Fruit fly (Drosophila melanogaster) whole organism, embryonic: Measurements from ENCODE around the gene Xe7.

ENCODE experiments used
- Bgb ChIP-seq: fragments of 200-800 bp; sonication (Bioruptor generic); IDR thresholded peaks from 2 replicates; pipeline ENCODE4 v1.3.6; 2022; ENCODE audit warnings: missing biosample characterization, missing genetic modification characterization; ENCODE audit not compliant: partially characterized antibody
- Blimp-1 ChIP-seq: fragments of 200-800 bp; sonication (Bioruptor generic); optimal IDR thresholded peaks from 3 replicates; lab custom pipeline; 2018; ENCODE audit warnings: missing biosample characterization, missing genetic modification characterization, mild to moderate bottlenecking, moderate library complexity, missing genetic modification reagents
- CG10321 ChIP-seq: fragments of 200-800 bp; sonication (Bioruptor generic); IDR thresholded peaks from 2 replicates; pipeline ENCODE4 v1.3.6; 2022; ENCODE audit warnings: missing biosample characterization, missing genetic modification characterization
- CG10543 ChIP-seq: fragments of 200-800 bp; sonication (Bioruptor generic); optimal IDR thresholded peaks from 3 replicates; lab custom pipeline; 2017; ENCODE audit warnings: missing biosample characterization, mild to moderate bottlenecking, missing genetic modification characterization, moderate library complexity
- CG11247 ChIP-seq: fragments of 200-800 bp; sonication (Bioruptor generic); IDR thresholded peaks from 2 replicates; pipeline ENCODE4 v1.3.6; 2022; ENCODE audit warnings: missing biosample characterization, missing genetic modification characterization
- CG11398 ChIP-seq: fragments of 200-800 bp; sonication (Bioruptor generic); optimal IDR thresholded peaks from 2 replicates; lab custom pipeline; 2016; ENCODE audit warnings: missing biosample characterization, missing genetic modification characterization
- CG11695 ChIP-seq: fragments of 200-800 bp; sonication (Bioruptor generic); IDR thresholded peaks from 3 replicates; pipeline ENCODE4 v1.3.6; 2022; ENCODE audit warnings: missing biosample characterization, missing genetic modification characterization
- CG12659 ChIP-seq: fragments of 200-800 bp; sonication (Bioruptor generic); optimal IDR thresholded peaks from 3 replicates; lab custom pipeline; 2017; ENCODE audit warnings: mild to moderate bottlenecking, missing biosample characterization, missing genetic modification reagents, missing genetic modification characterization
- CG15011 ChIP-seq: fragments of 200-800 bp; sonication (Bioruptor generic); optimal IDR thresholded peaks from 3 replicates; lab custom pipeline; 2018; ENCODE audit warnings: missing biosample characterization, mild to moderate bottlenecking, missing genetic modification characterization
- CG15073 ChIP-seq: fragments of 200-800 bp; sonication (Bioruptor generic); optimal IDR thresholded peaks from 2 replicates; lab custom pipeline; 2016; ENCODE audit warnings: missing biosample characterization, missing genetic modification characterization
- CG15696 ChIP-seq: fragments of 200-800 bp; sonication (Bioruptor generic); optimal IDR thresholded peaks from 2 replicates; lab custom pipeline; 2019; ENCODE audit warnings: missing biosample characterization, mild to moderate bottlenecking, missing genetic modification characterization, moderate library complexity
- CG1603 ChIP-seq: fragments of 200-800 bp; sonication (Bioruptor generic); optimal IDR thresholded peaks from 2 replicates; lab custom pipeline; 2019; ENCODE audit warnings: missing biosample characterization, mild to moderate bottlenecking, missing genetic modification characterization, moderate library complexity
- CG17186 ChIP-seq: fragments of 200-800 bp; sonication (Bioruptor generic); optimal IDR thresholded peaks from 3 replicates; lab custom pipeline; 2017; ENCODE audit warnings: missing biosample characterization, missing genetic modification reagents, missing genetic modification characterization
- CG31365 ChIP-seq: fragments of 200-800 bp; sonication (Bioruptor generic); optimal IDR thresholded peaks from 2 replicates; lab custom pipeline; 2018; ENCODE audit warnings: missing biosample characterization, mild to moderate bottlenecking, missing genetic modification characterization
- CG32532 ChIP-seq: fragments of 200-800 bp; sonication (Bioruptor generic); IDR thresholded peaks from 2 replicates; pipeline ENCODE4 v1.3.6; 2022; ENCODE audit warnings: missing biosample characterization, missing genetic modification characterization
- CG3995 ChIP-seq: fragments of 200-800 bp; sonication (Bioruptor generic); optimal IDR thresholded peaks from 3 replicates; lab custom pipeline; 2016; ENCODE audit warnings: missing biosample characterization, missing genetic modification characterization
- CG6654 ChIP-seq: fragments of 200-800 bp; sonication (Bioruptor generic); optimal IDR thresholded peaks from 2 replicates; lab custom pipeline; 2017; ENCODE audit warnings: missing biosample characterization, mild to moderate bottlenecking, missing genetic modification characterization
- CG7839 ChIP-seq: fragments of 200-800 bp; sonication (Bioruptor generic); optimal IDR thresholded peaks from 3 replicates; lab custom pipeline; 2018; ENCODE audit warnings: missing biosample characterization, mild to moderate bottlenecking, missing genetic modification characterization, moderate library complexity
- CG7963 ChIP-seq: fragments of 200-800 bp; sonication (Bioruptor generic); IDR thresholded peaks from 3 replicates; pipeline ENCODE4 v1.3.6; 2022; ENCODE audit warnings: missing biosample characterization, missing genetic modification characterization; ENCODE audit not compliant: partially characterized antibody
- CG9932 ChIP-seq: fragments of 200-800 bp; sonication (Bioruptor generic); IDR thresholded peaks from 2 replicates; pipeline ENCODE4 v1.3.6; 2022; ENCODE audit warnings: missing biosample characterization, missing genetic modification characterization
- Deaf1 ChIP-seq: fragments of 200-800 bp; optimal IDR thresholded peaks from 3 replicates; lab custom pipeline; 2019; ENCODE audit warnings: missing biosample characterization, mild to moderate bottlenecking, missing genetic modification characterization, moderate library complexity
- E2f1 ChIP-seq: fragments of 200-800 bp; sonication (Bioruptor generic); IDR thresholded peaks from 2 replicates; pipeline ENCODE4 v1.3.6; 2022; ENCODE audit warnings: missing biosample characterization, missing genetic modification characterization
- Ets65A ChIP-seq: fragments of 200-800 bp; sonication (Bioruptor generic); peaks from one replicate; lab custom pipeline; 2016; ENCODE audit warnings: missing biosample characterization, missing genetic modification characterization
- Fer1 ChIP-seq: fragments of 200-800 bp; sonication (Bioruptor generic); optimal IDR thresholded peaks from 2 replicates; lab custom pipeline; 2017; ENCODE audit warnings: missing biosample characterization, mild to moderate bottlenecking, missing genetic modification characterization
- Lim3 ChIP-seq: fragments of 200-800 bp; sonication (Bioruptor generic); IDR thresholded peaks from 2 replicates; pipeline ENCODE4 v1.3.6; 2022; ENCODE audit warnings: missing biosample characterization, missing genetic modification characterization
- Optix ChIP-seq: fragments of 200-800 bp; sonication (Bioruptor generic); IDR thresholded peaks from 3 replicates; pipeline ENCODE4 v1.3.6; 2022; ENCODE audit warnings: missing biosample characterization, missing genetic modification characterization
- PHDP ChIP-seq: fragments of 200-800 bp; sonication (Bioruptor generic); optimal IDR thresholded peaks from 3 replicates; lab custom pipeline; 2018; ENCODE audit warnings: missing biosample characterization, mild to moderate bottlenecking, missing genetic modification characterization, moderate library complexity
- Sin3A ChIP-seq: fragments of >200 bp; optimal IDR thresholded peaks from 2 replicates; lab custom pipeline; 2018
- bigmax ChIP-seq: fragments of 200-800 bp; sonication (Bioruptor generic); optimal IDR thresholded peaks from 2 replicates; lab custom pipeline; 2018; ENCODE audit warnings: missing biosample characterization, mild to moderate bottlenecking, missing genetic modification characterization
- br ChIP-seq: fragments of >200 bp; optimal IDR thresholded peaks from 2 replicates; lab custom pipeline; 2017
- bsh ChIP-seq, 2 experiments: fragments of 200-800 bp; sonication (Bioruptor generic); optimal IDR thresholded peaks; 2 replicates each; lab custom pipeline; 2017 to 2018; ENCODE audit warnings: mild to moderate bottlenecking in 2 of 2, missing biosample characterization in 2 of 2, missing genetic modification characterization in 2 of 2, moderate library complexity in 1 of 2
- cato ChIP-seq: fragments of 200-800 bp; sonication (Bioruptor generic); optimal IDR thresholded peaks from 2 replicates; lab custom pipeline; 2016; ENCODE audit warnings: missing biosample characterization, missing genetic modification characterization, borderline replicate concordance
- cwo ChIP-seq: fragments of 200-800 bp; sonication (Bioruptor generic); optimal IDR thresholded peaks from 3 replicates; lab custom pipeline; 2017; ENCODE audit warnings: missing biosample characterization, missing genetic modification characterization, mild to moderate bottlenecking, moderate library complexity, missing genetic modification reagents
- ftz-f1 ChIP-seq: fragments of 200-800 bp; sonication (Bioruptor generic); optimal IDR thresholded peaks from 2 replicates; lab custom pipeline; 2016; ENCODE audit warnings: missing biosample characterization, missing genetic modification characterization
- gce ChIP-seq: fragments of 200-800 bp; sonication (Bioruptor generic); IDR thresholded peaks from 3 replicates; pipeline ENCODE4 v1.3.6; 2022; ENCODE audit warnings: missing biosample characterization, missing genetic modification characterization
- grn ChIP-seq: fragments of 200-800 bp; sonication (Bioruptor generic); optimal IDR thresholded peaks from 3 replicates; lab custom pipeline; 2017; ENCODE audit warnings: missing biosample characterization, missing genetic modification characterization
- ham ChIP-seq: fragments of 200-800 bp; sonication (Bioruptor generic); IDR thresholded peaks from 2 replicates; pipeline ENCODE4 v1.3.6; 2022; ENCODE audit warnings: missing biosample characterization, missing genetic modification characterization
- jing ChIP-seq: fragments of 200-800 bp; sonication (Bioruptor generic); optimal IDR thresholded peaks from 2 replicates; lab custom pipeline; 2018; ENCODE audit warnings: missing biosample characterization, mild to moderate bottlenecking, missing genetic modification characterization
- jumu ChIP-seq: fragments of 200-800 bp; sonication (Bioruptor generic); optimal IDR thresholded peaks from 3 replicates; lab custom pipeline; 2016; ENCODE audit warnings: missing biosample characterization, missing genetic modification characterization
- lbe ChIP-seq: fragments of 200-800 bp; sonication (Bioruptor generic); optimal IDR thresholded peaks from 2 replicates; lab custom pipeline; 2016; ENCODE audit warnings: missing biosample characterization, mild to moderate bottlenecking, missing genetic modification characterization
- lola ChIP-seq, 3 experiments: fragments of >200 bp in 2 of 3; fragments of 200-800 bp in 1 of 3; sonication (Bioruptor generic) in 1 of 3; optimal IDR thresholded peaks; 2 replicates each; lab custom pipeline; 2017 to 2019; ENCODE audit warnings: missing biosample characterization in 3 of 3, missing genetic modification characterization in 3 of 3, mild to moderate bottlenecking in 1 of 3, moderate library complexity in 1 of 3
- ranshi ChIP-seq: fragments of 200-800 bp; sonication (Bioruptor generic); IDR thresholded peaks from 2 replicates; pipeline ENCODE4 v1.3.6; 2022; ENCODE audit warnings: missing biosample characterization, missing genetic modification characterization
- scrt ChIP-seq: fragments of 200-800 bp; sonication (Bioruptor generic); optimal IDR thresholded peaks from 2 replicates; lab custom pipeline; 2018; ENCODE audit warnings: missing biosample characterization, mild to moderate bottlenecking, missing genetic modification characterization, moderate library complexity
- slbo ChIP-seq: fragments of 200-800 bp; sonication (Bioruptor generic); IDR thresholded peaks from 2 replicates; pipeline ENCODE4 v1.3.6; 2022; ENCODE audit warnings: missing biosample characterization, missing genetic modification characterization
- slou ChIP-seq: fragments of 200-800 bp; sonication (Bioruptor generic); optimal IDR thresholded peaks from 3 replicates; lab custom pipeline; 2016; ENCODE audit warnings: missing biosample characterization, missing genetic modification characterization
- sqz ChIP-seq: fragments of 200-800 bp; sonication (Bioruptor generic); optimal IDR thresholded peaks from 3 replicates; lab custom pipeline; 2018; ENCODE audit warnings: missing biosample characterization, mild to moderate bottlenecking, missing genetic modification characterization
- trh ChIP-seq: fragments of 200-800 bp; sonication (Bioruptor generic); optimal IDR thresholded peaks from 2 replicates; lab custom pipeline; 2016; ENCODE audit warnings: missing biosample characterization, missing genetic modification characterization
- tx ChIP-seq: fragments of 200-800 bp; sonication (Bioruptor generic); optimal IDR thresholded peaks from 2 replicates; lab custom pipeline; 2016; ENCODE audit warnings: missing biosample characterization, missing genetic modification characterization
- vnd ChIP-seq: fragments of 200-800 bp; sonication (Bioruptor generic); IDR thresholded peaks from 3 replicates; pipeline ENCODE4 v1.3.6; 2022; ENCODE audit warnings: missing biosample characterization, missing genetic modification characterization; ENCODE audit not compliant: partially characterized antibody
- zfh2 ChIP-seq: fragments of 200-800 bp; sonication (Bioruptor generic); optimal IDR thresholded peaks from 2 replicates; lab custom pipeline; 2016; ENCODE audit warnings: missing biosample characterization, missing genetic modification characterization

The Xe7 gene

DNA sequence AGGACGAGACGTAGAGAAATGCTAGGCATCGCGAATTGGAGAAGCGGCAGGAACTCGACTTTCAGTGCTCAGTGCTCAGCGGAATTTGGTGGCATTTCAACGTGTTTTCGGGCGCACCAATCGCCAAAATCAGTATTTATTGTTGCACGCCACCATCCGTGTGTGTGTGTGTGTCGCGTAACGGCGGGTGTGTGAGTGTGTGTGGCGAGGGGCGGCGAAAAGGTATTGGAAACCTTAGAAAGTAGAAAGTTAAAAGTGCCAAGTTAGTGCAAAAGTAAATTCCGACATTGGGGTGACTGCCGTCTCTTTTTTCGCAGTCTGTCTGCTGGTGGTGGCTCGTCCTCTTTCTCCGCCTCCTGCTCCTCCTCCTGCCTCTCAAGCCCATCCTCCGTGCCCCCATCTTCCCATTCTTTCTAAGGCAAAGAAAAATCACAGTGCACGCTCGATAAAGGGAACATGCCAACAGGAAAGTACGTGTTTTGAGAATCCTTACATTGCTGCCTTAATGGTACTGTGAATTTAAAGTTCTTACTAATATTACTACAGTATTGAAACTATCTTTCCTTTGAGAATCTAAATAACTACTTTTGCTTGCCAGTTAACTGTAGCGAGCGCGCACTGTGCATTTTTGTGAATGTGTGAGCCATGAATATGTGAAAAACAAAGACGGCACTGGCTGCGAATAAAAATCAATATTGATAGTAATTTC, 17.1 kb upstream of the Xe7 start (continued):
- TF ChIP-seq scrt (GFP tag; lab: Kevin White, UChicago) (no peak), jumu (GFP tag; lab: Kevin White, UChicago) (peak; percentile 23), grn (GFP tag; lab: Kevin White, UChicago) (no peak), tx (peak; percentile 29), ftz-f1 (GFP tag; lab: Kevin White, UChicago) (no peak), Bgb (GFP tag; lab: Robert Waterston, UW) (no peak), CG11695 (GFP tag; lab: Robert Waterston, UW) (peak; percentile 23; the same call in 1 of the 3 replicates), Blimp-1 (GFP tag; lab: Kevin White, UChicago) (peak; percentile 43), sqz (GFP tag; lab: Kevin White, UChicago) (no peak), jing (no peak), vnd (no peak), slou (GFP tag; lab: Kevin White, UChicago) (no peak), CG15011 (GFP tag; lab: Kevin White, UChicago) (peak; percentile 28), CG11398 (GFP tag; lab: Kevin White, UChicago) (no peak), CG6654 (GFP tag; lab: Kevin White, UChicago) (no peak), ranshi (GFP tag; lab: Robert Waterston, UW) (no peak), CG10321 (GFP tag; lab: Robert Waterston, UW) (no peak), CG15696 (peak; percentile 31), CG11247 (GFP tag; lab: Robert Waterston, UW) (peak; percentile 40; the same call in 1 of the 2 replicates), Sin3A (lab: Kevin White, UChicago) (no peak), Fer1 (GFP tag; lab: Kevin White, UChicago) (peak; percentile 74), Optix (GFP tag; lab: Robert Waterston, UW) (0 out of 3 replicates have a peak, but pooled peaks have one; percentile 32), PHDP (tag; lab: Kevin White, UChicago) (peak; percentile 45), lbe (GFP tag; lab: Kevin White, UChicago) (no peak), CG1603 (tag; lab: Kevin White, UChicago) (peak; percentile 56), gce (no peak), CG17186 (no peak), CG7839 (tag; lab: Kevin White, UChicago) (peak; percentile 70), CG15073 (GFP tag; lab: Kevin White, UChicago) (no peak), trh (GFP tag; lab: Kevin White, UChicago) (no peak), lola (GFP tag; optimal IDR thresholded peaks at IDR 0.05; lab: Kevin White, UChicago) (peak in 1 of 3 experiments; percentile 8), cato (no peak), cwo (GFP tag; lab: Kevin White, UChicago) (peak; percentile 61), CG32532 (GFP tag; lab: Robert Waterston, UW) (peak; percentile 24; the same call in 1 of the 2 replicates), Lim3 (GFP tag; lab: Robert Waterston, UW) (no peak), CG7963 (GFP tag; lab: Robert Waterston, UW) (no peak), slbo (GFP tag; lab: Robert Waterston, UW) (peak; percentile 65), zfh2 (no peak), Ets65A (peak; percentile 36), CG31365 (tag; lab: Kevin White, UChicago) (no peak), CG10543 (peak; percentile 48), CG9932 (peak; percentile 27; the same call in 1 of the 2 replicates), CG12659 (GFP tag; lab: Kevin White, UChicago) (peak; percentile 34), E2f1 (GFP tag; lab: Robert Waterston, UW) (peak; percentile 40; the same call in 1 of the 2 replicates), CG3995 (no peak), bigmax (no peak), bsh (GFP tag; optimal IDR thresholded peaks at IDR 0.05; lab: Kevin White, UChicago) (peak in 1 of 2 experiments; percentile 45), br (lab: Kevin White, UChicago) (no peak), Deaf1 (tag; lab: Kevin White, UChicago) (peak; percentile 16), ham (no peak)
